Fruit fly (Drosophila melanogaster) whole organism, embryonic: ENCODE results near the gene m-cup.

Experiments used
- Antp ChIP-seq: fragments of 200-800 bp; sonication (Bioruptor generic); optimal IDR thresholded peaks from 3 replicates; lab custom pipeline; 2016; ENCODE audit warnings: missing biosample characterization, missing genetic modification characterization
- B-H1 ChIP-seq: fragments of 200-800 bp; sonication (Bioruptor generic); IDR thresholded peaks from 3 replicates; pipeline ENCODE4 v1.3.6; 2022; ENCODE audit warnings: missing biosample characterization, missing genetic modification characterization
- B-H2 ChIP-seq: fragments of 200-800 bp; sonication (Bioruptor generic); optimal IDR thresholded peaks from 2 replicates; lab custom pipeline; 2018; ENCODE audit warnings: missing biosample characterization, mild to moderate bottlenecking, missing genetic modification characterization
- CG10321 ChIP-seq: fragments of 200-800 bp; sonication (Bioruptor generic); IDR thresholded peaks from 2 replicates; pipeline ENCODE4 v1.3.6; 2022; ENCODE audit warnings: missing biosample characterization, missing genetic modification characterization
- CG10979 ChIP-seq: fragments of 200-800 bp; sonication (Bioruptor generic); optimal IDR thresholded peaks from 2 replicates; lab custom pipeline; 2018; ENCODE audit warnings: missing biosample characterization, mild to moderate bottlenecking, missing genetic modification characterization, moderate library complexity
- CG11085 ChIP-seq: fragments of 200-800 bp; sonication (Bioruptor generic); IDR thresholded peaks from 2 replicates; pipeline ENCODE4 v1.3.6; 2022; ENCODE audit warnings: missing biosample characterization, missing genetic modification characterization
- CG11504 ChIP-seq: fragments of 200-800 bp; sonication (Bioruptor generic); optimal IDR thresholded peaks from 3 replicates; lab custom pipeline; 2019; ENCODE audit warnings: missing biosample characterization, mild to moderate bottlenecking, missing genetic modification characterization, moderate library complexity
- CG12744 ChIP-seq: fragments of 200-800 bp; sonication (Bioruptor generic); optimal IDR thresholded peaks from 2 replicates; lab custom pipeline; 2016; ENCODE audit warnings: missing biosample characterization, missing genetic modification characterization
- CG13894 ChIP-seq: fragments of 200-800 bp; sonication (Bioruptor generic); optimal IDR thresholded peaks from 3 replicates; lab custom pipeline; 2018; ENCODE audit warnings: missing biosample characterization, mild to moderate bottlenecking, missing genetic modification characterization, moderate library complexity
- CG15514 ChIP-seq: fragments of 200-800 bp; sonication (Bioruptor generic); optimal IDR thresholded peaks from 3 replicates; lab custom pipeline; 2017; ENCODE audit warnings: missing biosample characterization, missing genetic modification characterization, mild to moderate bottlenecking, moderate library complexity, missing genetic modification reagents
- CG16813 ChIP-seq: fragments of 200-800 bp; sonication (Bioruptor generic); IDR thresholded peaks from 3 replicates; pipeline ENCODE4 v1.3.6; 2022; ENCODE audit warnings: missing biosample characterization, missing genetic modification characterization; ENCODE audit not compliant: partially characterized antibody
- CG1792 ChIP-seq: fragments of 200-800 bp; sonication (Bioruptor generic); optimal IDR thresholded peaks from 2 replicates; lab custom pipeline; 2016; ENCODE audit warnings: missing biosample characterization, missing genetic modification characterization
- CG18764 ChIP-seq: fragments of 200-800 bp; sonication (Bioruptor generic); optimal IDR thresholded peaks from 3 replicates; lab custom pipeline; 2016; ENCODE audit warnings: missing biosample characterization, missing genetic modification characterization
- CG2712 ChIP-seq: fragments of 200-800 bp; optimal IDR thresholded peaks from 3 replicates; lab custom pipeline; 2019; ENCODE audit warnings: missing biosample characterization, mild to moderate bottlenecking, missing genetic modification characterization, moderate library complexity
- CG3163 ChIP-seq: fragments of 200-800 bp; sonication (Bioruptor generic); optimal IDR thresholded peaks from 3 replicates; lab custom pipeline; 2016; ENCODE audit warnings: missing biosample characterization, missing genetic modification characterization
- CG42726 ChIP-seq: fragments of 200-800 bp; sonication (Bioruptor generic); IDR thresholded peaks from 2 replicates; pipeline ENCODE4 v1.3.6; 2022; ENCODE audit warnings: missing biosample characterization, missing genetic modification characterization; ENCODE audit not compliant: partially characterized antibody
- CG4360 ChIP-seq: fragments of 200-800 bp; sonication (Bioruptor generic); IDR thresholded peaks from 2 replicates; pipeline ENCODE4 v1.3.6; 2022; ENCODE audit warnings: missing biosample characterization, missing genetic modification characterization
- CG6272 ChIP-seq: fragments of 200-800 bp; sonication (Bioruptor generic); IDR thresholded peaks from 2 replicates; pipeline ENCODE4 v1.3.6; 2022; ENCODE audit warnings: missing biosample characterization, missing genetic modification characterization
- CG6654 ChIP-seq: fragments of 200-800 bp; sonication (Bioruptor generic); optimal IDR thresholded peaks from 2 replicates; lab custom pipeline; 2017; ENCODE audit warnings: missing biosample characterization, mild to moderate bottlenecking, missing genetic modification characterization
- CG7928 ChIP-seq: fragments of 200-800 bp; sonication (Bioruptor generic); optimal IDR thresholded peaks from 2 replicates; lab custom pipeline; 2017; ENCODE audit warnings: missing biosample characterization, mild to moderate bottlenecking, missing genetic modification characterization
- CG8388 ChIP-seq: fragments of 200-800 bp; sonication (Bioruptor generic); optimal IDR thresholded peaks from 2 replicates; lab custom pipeline; 2019; ENCODE audit warnings: missing biosample characterization, mild to moderate bottlenecking, missing genetic modification characterization, moderate library complexity
- CG8924 ChIP-seq: fragments of 200-800 bp; optimal IDR thresholded peaks from 3 replicates; lab custom pipeline; 2019; ENCODE audit warnings: missing biosample characterization, mild to moderate bottlenecking, missing genetic modification characterization, moderate library complexity
- Doc3 ChIP-seq: fragments of 200-800 bp; sonication (Bioruptor generic); IDR thresholded peaks from 3 replicates; pipeline ENCODE4 v1.3.6; 2022; ENCODE audit warnings: missing biosample characterization, missing genetic modification characterization; ENCODE audit not compliant: partially characterized antibody
- E2f2 ChIP-seq: fragments of 200-800 bp; sonication (Bioruptor generic); IDR thresholded peaks from 2 replicates; pipeline ENCODE4 v1.3.6; 2022; ENCODE audit warnings: missing biosample characterization, missing genetic modification characterization
- ERR ChIP-seq: fragments of 200-800 bp; sonication (Bioruptor generic); optimal IDR thresholded peaks from 2 replicates; lab custom pipeline; 2016; ENCODE audit warnings: missing biosample characterization, missing genetic modification characterization
- Opbp ChIP-seq: fragments of 200-800 bp; sonication (Bioruptor generic); IDR thresholded peaks from 3 replicates; pipeline ENCODE4 v1.3.6; 2022; ENCODE audit warnings: missing biosample characterization, missing genetic modification characterization; ENCODE audit not compliant: partially characterized antibody
- PHDP ChIP-seq: fragments of 200-800 bp; sonication (Bioruptor generic); optimal IDR thresholded peaks from 3 replicates; lab custom pipeline; 2018; ENCODE audit warnings: missing biosample characterization, mild to moderate bottlenecking, missing genetic modification characterization, moderate library complexity
- Ravus ChIP-seq: fragments of 200-800 bp; sonication (Bioruptor generic); IDR thresholded peaks from 2 replicates; pipeline ENCODE4 v1.3.6; 2022; ENCODE audit warnings: missing biosample characterization, missing genetic modification characterization
- Taf1 ChIP-seq: fragments of 200-800 bp; sonication (Bioruptor generic); IDR thresholded peaks from 2 replicates; pipeline ENCODE4 v1.3.6; 2022; ENCODE audit warnings: missing biosample characterization, missing genetic modification characterization
- ase ChIP-seq: fragments of 200-800 bp; sonication (Bioruptor generic); IDR thresholded peaks from 3 replicates; pipeline ENCODE4 v1.3.6; 2022; ENCODE audit warnings: missing biosample characterization, missing genetic modification characterization
- crol ChIP-seq: fragments of 200-800 bp; sonication (Bioruptor generic); IDR thresholded peaks from 2 replicates; pipeline ENCODE4 v1.3.6; 2022; ENCODE audit warnings: missing biosample characterization, missing genetic modification characterization
- da ChIP-seq: fragments of 200-800 bp; sonication (Bioruptor generic); optimal IDR thresholded peaks from 2 replicates; lab custom pipeline; 2016; ENCODE audit warnings: missing biosample characterization, missing genetic modification characterization
- danr ChIP-seq: fragments of 200-800 bp; sonication (Bioruptor generic); IDR thresholded peaks from 2 replicates; pipeline ENCODE4 v1.3.6; 2022; ENCODE audit warnings: missing biosample characterization, missing genetic modification characterization
- disco-r ChIP-seq: fragments of 200-800 bp; sonication (Bioruptor generic); optimal IDR thresholded peaks from 2 replicates; lab custom pipeline; 2016; ENCODE audit warnings: missing biosample characterization, missing genetic modification characterization
- dpn ChIP-seq, 2 experiments: fragments of 200-800 bp; sonication (Bioruptor generic); optimal IDR thresholded peaks; 3 replicates each; lab custom pipeline; 2016; ENCODE audit warnings: missing biosample characterization in 2 of 2, missing genetic modification characterization in 2 of 2
- gfzf ChIP-seq: fragments of 200-800 bp; sonication (Bioruptor generic); optimal IDR thresholded peaks from 2 replicates; lab custom pipeline; 2016; ENCODE audit warnings: missing biosample characterization, mild to moderate bottlenecking, missing genetic modification characterization, moderate library complexity
- gro ChIP-seq: fragments of 200-800 bp; sonication (Bioruptor generic); optimal IDR thresholded peaks from 2 replicates; lab custom pipeline; 2016; ENCODE audit warnings: missing biosample characterization, missing genetic modification characterization
- h ChIP-seq: fragments of >200 bp; optimal IDR thresholded peaks from 2 replicates; lab custom pipeline; 2017
- hb ChIP-seq: fragments of 200-800 bp; sonication (Bioruptor generic); IDR thresholded peaks from 3 replicates; pipeline ENCODE4 v1.3.6; 2022; ENCODE audit warnings: missing biosample characterization, missing genetic modification characterization; ENCODE audit not compliant: partially characterized antibody
- nmo ChIP-seq: fragments of 200-800 bp; sonication (Bioruptor generic); optimal IDR thresholded peaks from 2 replicates; lab custom pipeline; 2018; ENCODE audit warnings: missing biosample characterization, mild to moderate bottlenecking, missing genetic modification characterization, moderate library complexity
- pan ChIP-seq, 4 experiments: fragments of >200 bp in 3 of 4; fragments of 200-800 bp in 1 of 4; sonication (Bioruptor generic) in 1 of 4; optimal IDR thresholded peaks in 3 of 4; IDR thresholded peaks in 1 of 4; 2 replicates each; pipeline versions ENCODE4 v1.3.6 to Lab custom; 2017 to 2022; ENCODE audit warnings: missing biosample characterization in 2 of 4, missing genetic modification characterization in 2 of 4, mixed read lengths in 1 of 4
- pita ChIP-seq: fragments of 200-800 bp; sonication (Bioruptor generic); optimal IDR thresholded peaks from 2 replicates; lab custom pipeline; 2017; ENCODE audit warnings: missing biosample characterization, mild to moderate bottlenecking, missing genetic modification characterization
- pum ChIP-seq: fragments of 200-800 bp; sonication (Bioruptor generic); optimal IDR thresholded peaks from 2 replicates; lab custom pipeline; 2016; ENCODE audit warnings: missing biosample characterization, missing genetic modification characterization
- rib ChIP-seq: fragments of 200-800 bp; sonication (Bioruptor generic); IDR thresholded peaks from 2 replicates; pipeline ENCODE4 v1.3.6; 2022; ENCODE audit warnings: missing biosample characterization, missing genetic modification characterization
- run ChIP-seq: fragments of 200-800 bp; sonication (Bioruptor generic); optimal IDR thresholded peaks from 3 replicates; lab custom pipeline; 2018; ENCODE audit warnings: missing biosample characterization, mild to moderate bottlenecking, missing genetic modification characterization
- sens ChIP-seq: fragments of 200-800 bp; sonication (Bioruptor generic); peaks from one replicate; lab custom pipeline; 2016; ENCODE audit warnings: missing biosample characterization, missing genetic modification characterization
- ttk ChIP-seq: fragments of 200-800 bp; sonication (Bioruptor generic); IDR thresholded peaks from 2 replicates; pipeline ENCODE4 v2.1.2; 2022; ENCODE audit warnings: missing biosample characterization, missing genetic modification characterization
- tx ChIP-seq: fragments of 200-800 bp; sonication (Bioruptor generic); optimal IDR thresholded peaks from 2 replicates; lab custom pipeline; 2016; ENCODE audit warnings: missing biosample characterization, missing genetic modification characterization
- unc-4 ChIP-seq: fragments of 200-800 bp; sonication (Bioruptor generic); IDR thresholded peaks from 2 replicates; pipeline ENCODE4 v1.3.6; 2022; ENCODE audit warnings: missing biosample characterization, missing genetic modification characterization; ENCODE audit not compliant: partially characterized antibody

Gene m-cup

dm6 chr3R:17151376-17152026 lies 2.3 kb upstream of the m-cup start, which contains the start of gene CG5292 (continued):
- TF ChIP-seq gfzf (GFP tag; lab: Kevin White, UChicago) (no peak), CG2712 (tag; lab: Kevin White, UChicago) (peak; percentile 75), Opbp (GFP tag; lab: Robert Waterston, UW) (peak; percentile 73), CG12744 (GFP tag; lab: Kevin White, UChicago) (no peak), ase (GFP tag; lab: Robert Waterston, UW) (no peak), CG6654 (GFP tag; lab: Kevin White, UChicago) (no peak), CG42726 (GFP tag; lab: Robert Waterston, UW) (peak; percentile 44), CG10979 (tag; lab: Kevin White, UChicago) (no peak), pan (optimal IDR thresholded peaks at IDR 0.05; lab: Kevin White, UChicago) (no peak), pan (GFP tag; optimal IDR thresholded peaks at IDR 0.05 in 1 of 2, IDR thresholded peaks at IDR 0.05 in 1 of 2) (peak in 1 of 2 experiments; percentile 52), CG11504 (peak; percentile 62), CG18764 (GFP tag; lab: Kevin White, UChicago) (no peak), CG11085 (GFP tag; lab: Robert Waterston, UW) (peak; percentile 43; the same call in 1 of the 2 replicates), run (tag; lab: Kevin White, UChicago) (no peak), crol (no peak), CG1792 (GFP tag; lab: Kevin White, UChicago) (no peak), disco-r (GFP tag; lab: Kevin White, UChicago) (peak; percentile 20), CG7928 (no peak), CG10321 (no peak), Taf1 (no peak), danr (GFP tag; lab: Robert Waterston, UW) (no peak), Antp (GFP tag; lab: Kevin White, UChicago) (peak; percentile 35), unc-4 (GFP tag; lab: Robert Waterston, UW) (peak; percentile 53; the same call in 1 of the 2 replicates), B-H2 (peak; percentile 57), dpn (GFP tag; optimal IDR thresholded peaks at IDR 0.05; lab: Kevin White, UChicago) (peak; percentile 42 to 67), pita (no peak), tx (GFP tag; lab: Kevin White, UChicago) (no peak), sens (GFP tag; lab: Kevin White, UChicago) (peak; percentile 93), CG6272 (GFP tag; lab: Robert Waterston, UW) (no peak), Doc3 (peak; percentile 39; the same call in 1 of the 3 replicates), h (lab: Kevin White, UChicago) (no peak), CG3163 (GFP tag; lab: Kevin White, UChicago) (no peak), CG16813 (GFP tag; lab: Robert Waterston, UW) (peak; percentile 45; the same call in 1 of the 3 replicates), hb (GFP tag; lab: Robert Waterston, UW) (no peak), ERR (GFP tag; lab: Kevin White, UChicago) (no peak), Ravus (GFP tag; lab: Robert Waterston, UW) (no peak), CG15514 (GFP tag; lab: Kevin White, UChicago) (peak; percentile 37), da (no peak), rib (GFP tag; lab: Robert Waterston, UW) (peak; percentile 32; the same call in 1 of the 2 replicates), CG4360 (GFP tag; lab: Robert Waterston, UW) (no peak; the same call in 1 of the 2 replicates), PHDP (no peak), B-H1 (GFP tag; lab: Robert Waterston, UW) (peak; percentile 45; the same call in 1 of the 3 replicates), gro (GFP tag; lab: Kevin White, UChicago) (no peak), ttk (GFP tag; lab: Robert Waterston, UW) (peak; percentile 35), nmo (peak; percentile 56), pum (no peak), CG8924 (tag; lab: Kevin White, UChicago) (peak; percentile 61), CG8388 (GFP tag; lab: Kevin White, UChicago) (peak; percentile 38), CG13894 (tag; lab: Kevin White, UChicago) (no peak), E2f2 (GFP tag; lab: Robert Waterston, UW) (peak; percentile 65)
